Worm (Caenorhabditis elegans) whole organism, L3 larva: ENCODE results near the gene fbxb-48.

Experiments used
- pqm-1 ChIP-seq: fragments of 150-350 bp; optimal IDR thresholded peaks from 2 replicates; lab custom pipeline; 2017; ENCODE audit warnings: missing biosample characterization, missing genetic modification characterization, inconsistent platforms
- unc-62 ChIP-seq: fragments of 150-350 bp; sonication (generic microtip); optimal IDR thresholded peaks from 4 replicates; lab custom pipeline; 2014; ENCODE audit warnings: missing biosample characterization, missing genetic modification reagents, missing genetic modification characterization
- zag-1 ChIP-seq: fragments of 150-350 bp; optimal IDR thresholded peaks from 2 replicates; lab custom pipeline; 2014; ENCODE audit warnings: missing biosample characterization, missing genetic modification characterization

- no peak for TF ChIP-seq pqm-1 (tag; lab: Kevin White, UChicago)
- TF ChIP-seq unc-62 (GFP tag; lab: Kevin White, UChicago), result no peak
- TF ChIP-seq zag-1 (tag; lab: Kevin White, UChicago), result no peak
Measured at ce11 chrII:1722394-1722793, 3.3 kb upstream of the fbxb-48 start, which contains the start of the genes fbxb-5 and btb-8.
